Fruit fly (Drosophila melanogaster) whole organism, embryonic: Measurements from ENCODE around the gene CG5861.

Experiments used
- Aef1 ChIP-seq: fragments of 200-800 bp; sonication (Bioruptor generic); IDR thresholded peaks from 3 replicates; pipeline ENCODE4 v1.3.6; 2022; ENCODE audit warnings: missing biosample characterization, missing genetic modification characterization
- Awh ChIP-seq: fragments of 200-800 bp; sonication (Bioruptor generic); IDR thresholded peaks from 2 replicates; pipeline ENCODE4, ENCODE4 v1.3.6; 2022; ENCODE audit warnings: missing biosample characterization, missing genetic modification characterization
- Bgb ChIP-seq: fragments of 200-800 bp; sonication (Bioruptor generic); IDR thresholded peaks from 2 replicates; pipeline ENCODE4 v1.3.6; 2022; ENCODE audit warnings: missing biosample characterization, missing genetic modification characterization; ENCODE audit not compliant: partially characterized antibody
- Blimp-1 ChIP-seq: fragments of 200-800 bp; sonication (Bioruptor generic); optimal IDR thresholded peaks from 3 replicates; lab custom pipeline; 2018; ENCODE audit warnings: missing biosample characterization, missing genetic modification characterization, mild to moderate bottlenecking, moderate library complexity, missing genetic modification reagents
- BtbVII ChIP-seq: fragments of 200-800 bp; sonication (Bioruptor generic); optimal IDR thresholded peaks from 3 replicates; lab custom pipeline; 2017; ENCODE audit warnings: missing biosample characterization, mild to moderate bottlenecking, missing genetic modification characterization
- CG10267 ChIP-seq: fragments of 200-800 bp; sonication (Bioruptor generic); optimal IDR thresholded peaks from 2 replicates; lab custom pipeline; 2018; ENCODE audit warnings: missing biosample characterization, mild to moderate bottlenecking, missing genetic modification characterization, moderate library complexity
- CG10274 ChIP-seq: fragments of 200-800 bp; sonication (Bioruptor generic); optimal IDR thresholded peaks from 3 replicates; lab custom pipeline; 2017; ENCODE audit warnings: missing biosample characterization, mild to moderate bottlenecking, missing genetic modification characterization
- CG11085 ChIP-seq: fragments of 200-800 bp; sonication (Bioruptor generic); IDR thresholded peaks from 2 replicates; pipeline ENCODE4 v1.3.6; 2022; ENCODE audit warnings: missing biosample characterization, missing genetic modification characterization
- CG11093 ChIP-seq: fragments of 200-800 bp; sonication (Bioruptor generic); IDR thresholded peaks from 3 replicates; pipeline ENCODE4 v1.3.6; 2022; ENCODE audit warnings: missing biosample characterization, missing genetic modification characterization
- CG11723 ChIP-seq: fragments of 200-800 bp; sonication (Bioruptor generic); optimal IDR thresholded peaks from 2 replicates; lab custom pipeline; 2017; ENCODE audit warnings: missing biosample characterization, mild to moderate bottlenecking, missing genetic modification characterization
- CG12071 ChIP-seq: fragments of 200-800 bp; sonication (Bioruptor generic); optimal IDR thresholded peaks from 3 replicates; lab custom pipeline; 2018; ENCODE audit warnings: missing biosample characterization, mild to moderate bottlenecking, missing genetic modification characterization
- CG12236 ChIP-seq: fragments of 200-800 bp; sonication (Bioruptor generic); optimal IDR thresholded peaks from 2 replicates; lab custom pipeline; 2016; ENCODE audit warnings: missing biosample characterization, missing genetic modification characterization
- CG14014 ChIP-seq: fragments of 200-800 bp; sonication (Bioruptor generic); IDR thresholded peaks from 2 replicates; pipeline ENCODE4 v1.3.6; 2022; ENCODE audit warnings: missing biosample characterization, missing genetic modification characterization
- CG17359 ChIP-seq: fragments of 200-800 bp; sonication (Bioruptor generic); optimal IDR thresholded peaks from 3 replicates; lab custom pipeline; 2018; ENCODE audit warnings: missing biosample characterization, mild to moderate bottlenecking, missing genetic modification characterization, moderate library complexity
- CG3065 ChIP-seq: fragments of 200-800 bp; sonication (Bioruptor generic); optimal IDR thresholded peaks from 2 replicates; lab custom pipeline; 2016; ENCODE audit warnings: missing biosample characterization, missing genetic modification characterization
- CG3163 ChIP-seq: fragments of 200-800 bp; sonication (Bioruptor generic); optimal IDR thresholded peaks from 3 replicates; lab custom pipeline; 2016; ENCODE audit warnings: missing biosample characterization, missing genetic modification characterization
- CG34422 ChIP-seq: fragments of 200-800 bp; sonication (Bioruptor generic); IDR thresholded peaks from 3 replicates; pipeline ENCODE4 v1.3.6; 2022; ENCODE audit warnings: missing biosample characterization, missing genetic modification characterization
- CG3995 ChIP-seq: fragments of 200-800 bp; sonication (Bioruptor generic); optimal IDR thresholded peaks from 3 replicates; lab custom pipeline; 2016; ENCODE audit warnings: missing biosample characterization, missing genetic modification characterization
- CG4360 ChIP-seq: fragments of 200-800 bp; sonication (Bioruptor generic); IDR thresholded peaks from 2 replicates; pipeline ENCODE4 v1.3.6; 2022; ENCODE audit warnings: missing biosample characterization, missing genetic modification characterization
- CG4404 ChIP-seq: fragments of 200-800 bp; sonication (Bioruptor generic); IDR thresholded peaks from 2 replicates; pipeline ENCODE4 v1.3.6; 2022; ENCODE audit warnings: missing biosample characterization, missing genetic modification characterization
- CG6175 ChIP-seq: fragments of 200-800 bp; sonication (Bioruptor generic); IDR thresholded peaks from 3 replicates; pipeline ENCODE4 v1.3.6; 2022; ENCODE audit warnings: missing biosample characterization, missing genetic modification characterization
- CG6689 ChIP-seq: fragments of 200-800 bp; sonication (Bioruptor generic); IDR thresholded peaks from 2 replicates; pipeline ENCODE4 v1.3.6; 2022; ENCODE audit warnings: missing biosample characterization, missing genetic modification characterization
- CG6854 ChIP-seq: fragments of 200-800 bp; sonication (Bioruptor generic); optimal IDR thresholded peaks from 3 replicates; lab custom pipeline; 2017; ENCODE audit warnings: missing biosample characterization, mild to moderate bottlenecking, missing genetic modification characterization
- CG9727 ChIP-seq: fragments of 200-800 bp; sonication (Bioruptor generic); optimal IDR thresholded peaks from 3 replicates; lab custom pipeline; 2017; ENCODE audit warnings: missing biosample characterization, mild to moderate bottlenecking, missing genetic modification characterization
- CG9932 ChIP-seq: fragments of 200-800 bp; sonication (Bioruptor generic); IDR thresholded peaks from 2 replicates; pipeline ENCODE4 v1.3.6; 2022; ENCODE audit warnings: missing biosample characterization, missing genetic modification characterization
- Dp ChIP-seq: fragments of 200-800 bp; sonication (Bioruptor generic); optimal IDR thresholded peaks from 2 replicates; lab custom pipeline; 2018; ENCODE audit warnings: missing biosample characterization, mild to moderate bottlenecking, missing genetic modification characterization, moderate library complexity
- Fer1 ChIP-seq: fragments of 200-800 bp; sonication (Bioruptor generic); optimal IDR thresholded peaks from 2 replicates; lab custom pipeline; 2017; ENCODE audit warnings: missing biosample characterization, mild to moderate bottlenecking, missing genetic modification characterization
- HHEX ChIP-seq: fragments of 200-800 bp; sonication (Bioruptor generic); optimal IDR thresholded peaks from 3 replicates; lab custom pipeline; 2017; ENCODE audit warnings: missing biosample characterization, mild to moderate bottlenecking, missing genetic modification characterization, missing genetic modification reagents
- HLH54F ChIP-seq: fragments of 200-800 bp; sonication (Bioruptor generic); optimal IDR thresholded peaks from 3 replicates; lab custom pipeline; 2016; ENCODE audit warnings: missing biosample characterization, missing genetic modification characterization
- Jarid2 ChIP-seq: fragments of 200-800 bp; sonication (Bioruptor generic); optimal IDR thresholded peaks from 3 replicates; lab custom pipeline; 2017; ENCODE audit warnings: mild to moderate bottlenecking, missing biosample characterization, missing genetic modification reagents, missing genetic modification characterization
- Mrtf ChIP-seq: fragments of 200-800 bp; sonication (Bioruptor generic); IDR thresholded peaks from 3 replicates; pipeline ENCODE4 v1.3.6; 2022; ENCODE audit warnings: missing biosample characterization, missing genetic modification characterization
- Xrp1 ChIP-seq: fragments of 200-800 bp; sonication (Bioruptor generic); IDR thresholded peaks from 2 replicates; pipeline ENCODE4 v1.3.6; 2022; ENCODE audit warnings: missing biosample characterization, missing genetic modification characterization
- bbx ChIP-seq: fragments of 200-800 bp; sonication (Bioruptor generic); IDR thresholded peaks from 2 replicates; pipeline ENCODE4 v1.3.6; 2022; ENCODE audit warnings: missing biosample characterization, missing genetic modification characterization; ENCODE audit not compliant: partially characterized antibody
- dimm ChIP-seq: fragments of 200-800 bp; sonication (Bioruptor generic); IDR thresholded peaks from 2 replicates; pipeline ENCODE4 v1.3.6; 2022; ENCODE audit warnings: missing biosample characterization, missing genetic modification characterization
- esg ChIP-seq: fragments of 200-800 bp; sonication (Bioruptor generic); conservative IDR thresholded peaks from 2 replicates; pipeline ENCODE4 v1.3.6; 2022; ENCODE audit warnings: missing biosample characterization, missing genetic modification characterization
- fu2 ChIP-seq: fragments of 200-800 bp; sonication (Bioruptor generic); optimal IDR thresholded peaks from 2 replicates; lab custom pipeline; 2016; ENCODE audit warnings: missing biosample characterization, missing genetic modification characterization
- grau ChIP-seq: fragments of 200-800 bp; optimal IDR thresholded peaks from 3 replicates; lab custom pipeline; 2019; ENCODE audit warnings: missing biosample characterization, mild to moderate bottlenecking, missing genetic modification characterization, moderate library complexity
- ken ChIP-seq: fragments of 200-800 bp; sonication (Bioruptor generic); IDR thresholded peaks from 3 replicates; pipeline ENCODE4 v1.3.6; 2022; ENCODE audit warnings: missing biosample characterization, missing genetic modification characterization
- prd ChIP-seq, 3 experiments: fragments of >200 bp in 2 of 3; fragments of 200-800 bp in 1 of 3; sonication (Bioruptor generic) in 1 of 3; optimal IDR thresholded peaks in 2 of 3; IDR thresholded peaks in 1 of 3; 2 replicates in 2 of 3; 3 replicates in 1 of 3; pipeline versions ENCODE4 v1.3.6 to Lab custom; 2017 to 2022; ENCODE audit warnings: missing biosample characterization in 1 of 3, missing genetic modification characterization in 1 of 3
- rib ChIP-seq: fragments of 200-800 bp; sonication (Bioruptor generic); IDR thresholded peaks from 2 replicates; pipeline ENCODE4 v1.3.6; 2022; ENCODE audit warnings: missing biosample characterization, missing genetic modification characterization
- row ChIP-seq: fragments of 200-800 bp; sonication (Bioruptor generic); IDR thresholded peaks from 3 replicates; pipeline ENCODE4 v1.3.6; 2022; ENCODE audit warnings: missing biosample characterization, missing genetic modification characterization
- schlank ChIP-seq: fragments of 200-800 bp; sonication (Bioruptor generic); optimal IDR thresholded peaks from 2 replicates; lab custom pipeline; 2018; ENCODE audit warnings: missing biosample characterization, mild to moderate bottlenecking, missing genetic modification characterization
- seq ChIP-seq: fragments of 200-800 bp; sonication (Bioruptor generic); IDR thresholded peaks from 2 replicates; pipeline ENCODE4 v1.3.6; 2022; ENCODE audit warnings: missing biosample characterization, missing genetic modification characterization
- slou ChIP-seq: fragments of 200-800 bp; sonication (Bioruptor generic); optimal IDR thresholded peaks from 3 replicates; lab custom pipeline; 2016; ENCODE audit warnings: missing biosample characterization, missing genetic modification characterization
- sna ChIP-seq: fragments of 200-800 bp; sonication (Bioruptor generic); IDR thresholded peaks from 2 replicates; pipeline ENCODE4 v1.3.6; 2022; ENCODE audit warnings: missing biosample characterization, missing genetic modification characterization; ENCODE audit not compliant: partially characterized antibody
- sr ChIP-seq: fragments of 200-800 bp; sonication (Bioruptor generic); IDR thresholded peaks from 3 replicates; pipeline ENCODE4 v1.3.6; 2022; ENCODE audit warnings: missing biosample characterization, missing genetic modification characterization
- tap ChIP-seq: fragments of 200-800 bp; optimal IDR thresholded peaks from 3 replicates; lab custom pipeline; 2019; ENCODE audit warnings: missing biosample characterization, mild to moderate bottlenecking, missing genetic modification characterization, moderate library complexity
- vnd ChIP-seq: fragments of 200-800 bp; sonication (Bioruptor generic); IDR thresholded peaks from 3 replicates; pipeline ENCODE4 v1.3.6; 2022; ENCODE audit warnings: missing biosample characterization, missing genetic modification characterization; ENCODE audit not compliant: partially characterized antibody
- yki ChIP-seq: fragments of >200 bp; optimal IDR thresholded peaks from 3 replicates; lab custom pipeline; 2018
- zf30C ChIP-seq: fragments of 200-800 bp; sonication (Bioruptor generic); optimal IDR thresholded peaks from 3 replicates; lab custom pipeline; 2018; ENCODE audit warnings: missing biosample characterization, mild to moderate bottlenecking, missing genetic modification characterization

The CG5861 gene

dm6 chr2L:16307026-16307703 lies at the start of gene CG5861, which contains the start of gene Syx5:
Gene CG5861, minus strand, starts transcription at chr2L:16307298.
Gene Syx5, plus strand, starts transcription at chr2L:16307346.
- no peak for TF ChIP-seq CG3065
- TF ChIP-seq CG11085 (GFP tag; lab: Robert Waterston, UW): peak; percentile 64
- TF ChIP-seq sr: no peak
- TF ChIP-seq CG10267: peak; percentile 75
- TF ChIP-seq Xrp1 (GFP tag; lab: Robert Waterston, UW): peak; percentile 66
- no peak for TF ChIP-seq CG3163 (GFP tag; lab: Kevin White, UChicago)
- TF ChIP-seq esg (GFP tag; lab: Robert Waterston, UW): peak; percentile 44; the same call in 1 of the 2 replicates
- no peak for TF ChIP-seq slou (GFP tag; lab: Kevin White, UChicago)
- TF ChIP-seq CG11723 (GFP tag; lab: Kevin White, UChicago): peak; percentile 25
- TF ChIP-seq CG4404 (GFP tag; lab: Robert Waterston, UW): 0 out of 2 replicates have a peak, but pooled peaks have one; percentile 25
- no peak for TF ChIP-seq yki
- no peak for TF ChIP-seq zf30C
- peak; percentile 83 for TF ChIP-seq Bgb (GFP tag; lab: Robert Waterston, UW)
- no peak for TF ChIP-seq CG11093 (GFP tag; lab: Robert Waterston, UW)
- TF ChIP-seq CG14014 (GFP tag; lab: Robert Waterston, UW): peak; percentile 16; the same call in 1 of the 2 replicates
- TF ChIP-seq CG9932 (GFP tag; lab: Robert Waterston, UW): peak; percentile 88
- no peak for TF ChIP-seq CG10274 (GFP tag; lab: Kevin White, UChicago)
- TF ChIP-seq CG6175: no peak
- TF ChIP-seq row (GFP tag; lab: Robert Waterston, UW): peak; percentile 86
- TF ChIP-seq rib (GFP tag; lab: Robert Waterston, UW): no peak
- peak; percentile 95 for TF ChIP-seq sna (GFP tag; lab: Robert Waterston, UW)
- TF ChIP-seq ken (GFP tag; lab: Robert Waterston, UW): 0 out of 3 replicates have a peak, but pooled peaks have one; percentile 22
- peak; percentile 29; the same call in 1 of the 2 replicates for TF ChIP-seq CG6689 (GFP tag; lab: Robert Waterston, UW)
- peak; percentile 74 for TF ChIP-seq grau
- TF ChIP-seq dimm (GFP tag; lab: Robert Waterston, UW): no peak
- peak; percentile 93 for TF ChIP-seq CG17359 (tag; lab: Kevin White, UChicago)
- TF ChIP-seq seq (GFP tag; lab: Robert Waterston, UW): no peak
- TF ChIP-seq HLH54F (GFP tag; lab: Kevin White, UChicago): no peak
- TF ChIP-seq CG34422: 0 out of 3 replicates have a peak, but pooled peaks have one; percentile 43
- TF ChIP-seq CG9727 (GFP tag; lab: Kevin White, UChicago): peak; percentile 45
- TF ChIP-seq bbx (GFP tag; lab: Robert Waterston, UW): no peak; the same call in none of the 2 replicates
- no peak for TF ChIP-seq HHEX (GFP tag; lab: Kevin White, UChicago)
- TF ChIP-seq CG12236 (GFP tag; lab: Kevin White, UChicago): no peak
- TF ChIP-seq CG12071: no peak
- TF ChIP-seq Blimp-1 (GFP tag; lab: Kevin White, UChicago): no peak
- TF ChIP-seq fu2: no peak
- no peak for TF ChIP-seq Jarid2 (GFP tag; lab: Kevin White, UChicago)
- TF ChIP-seq vnd: peak; percentile 93
- peak; percentile 38 for TF ChIP-seq BtbVII (GFP tag; lab: Kevin White, UChicago)
- TF ChIP-seq Mrtf (GFP tag; lab: Robert Waterston, UW): no peak
- TF ChIP-seq schlank: no peak
- no peak for TF ChIP-seq Awh
- TF ChIP-seq prd (optimal IDR thresholded peaks at IDR 0.05; lab: Kevin White, UChicago): no peak
- TF ChIP-seq prd (GFP tag; IDR thresholded peaks at IDR 0.05; lab: Robert Waterston, UW): peak; percentile 67
- TF ChIP-seq Dp (GFP tag; lab: Kevin White, UChicago): peak; percentile 35
- TF ChIP-seq CG4360 (GFP tag; lab: Robert Waterston, UW): no peak
- TF ChIP-seq Aef1 (GFP tag; lab: Robert Waterston, UW): peak; percentile 37; the same call in 1 of the 3 replicates
- peak; percentile 73 for TF ChIP-seq Fer1 (GFP tag; lab: Kevin White, UChicago)
- peak; percentile 18 for TF ChIP-seq CG3995 (GFP tag; lab: Kevin White, UChicago)
- no peak for TF ChIP-seq CG6854
- TF ChIP-seq tap (tag; lab: Kevin White, UChicago): peak; percentile 57
